Fruit fly (Drosophila melanogaster) whole organism, embryonic: Measurements from ENCODE around the gene Amacr.

Experiments
- Asciz ChIP-seq: fragments of 200-800 bp; sonication (Bioruptor generic); optimal IDR thresholded peaks from 2 replicates; lab custom pipeline; 2017; ENCODE audit warnings: missing biosample characterization, mild to moderate bottlenecking, missing genetic modification characterization, missing genetic modification reagents
- CG11398 ChIP-seq: fragments of 200-800 bp; sonication (Bioruptor generic); optimal IDR thresholded peaks from 2 replicates; lab custom pipeline; 2016; ENCODE audit warnings: missing biosample characterization, missing genetic modification characterization
- CG12071 ChIP-seq: fragments of 200-800 bp; sonication (Bioruptor generic); optimal IDR thresholded peaks from 3 replicates; lab custom pipeline; 2018; ENCODE audit warnings: missing biosample characterization, mild to moderate bottlenecking, missing genetic modification characterization
- CG14050 ChIP-seq: fragments of 200-800 bp; sonication (Bioruptor generic); IDR thresholded peaks from 3 replicates; pipeline ENCODE4 v1.3.6; 2022; ENCODE audit warnings: missing biosample characterization, missing genetic modification characterization
- CG14965 ChIP-seq: fragments of 200-800 bp; sonication (Bioruptor generic); optimal IDR thresholded peaks from 2 replicates; lab custom pipeline; 2016; ENCODE audit warnings: missing biosample characterization, missing genetic modification characterization, borderline replicate concordance
- CG15601 ChIP-seq: fragments of 200-800 bp; sonication (Bioruptor generic); optimal IDR thresholded peaks from 3 replicates; lab custom pipeline; 2019; ENCODE audit warnings: missing biosample characterization, mild to moderate bottlenecking, missing genetic modification characterization, moderate library complexity
- CG1602 ChIP-seq: fragments of 200-800 bp; sonication (Bioruptor generic); optimal IDR thresholded peaks from 3 replicates; lab custom pipeline; 2016; ENCODE audit warnings: missing biosample characterization, missing genetic modification characterization
- CG31365 ChIP-seq: fragments of 200-800 bp; sonication (Bioruptor generic); optimal IDR thresholded peaks from 2 replicates; lab custom pipeline; 2018; ENCODE audit warnings: missing biosample characterization, mild to moderate bottlenecking, missing genetic modification characterization
- CG32772 ChIP-seq: fragments of 200-800 bp; sonication (Bioruptor generic); IDR thresholded peaks from 2 replicates; pipeline ENCODE4 v1.3.6; 2022; ENCODE audit warnings: missing biosample characterization, missing genetic modification characterization
- CG34224 ChIP-seq: fragments of 200-800 bp; sonication (Bioruptor generic); IDR thresholded peaks from 3 replicates; pipeline ENCODE4 v1.3.6; 2022; ENCODE audit warnings: missing biosample characterization, missing genetic modification characterization; ENCODE audit not compliant: partially characterized antibody
- CG4360 ChIP-seq: fragments of 200-800 bp; sonication (Bioruptor generic); IDR thresholded peaks from 2 replicates; pipeline ENCODE4 v1.3.6; 2022; ENCODE audit warnings: missing biosample characterization, missing genetic modification characterization
- CG6765 ChIP-seq: fragments of 200-800 bp; sonication (Bioruptor generic); optimal IDR thresholded peaks from 3 replicates; lab custom pipeline; 2017; ENCODE audit warnings: missing biosample characterization, mild to moderate bottlenecking, missing genetic modification characterization
- CG6791 ChIP-seq: fragments of 200-800 bp; sonication (Bioruptor generic); IDR thresholded peaks from 3 replicates; pipeline ENCODE4 v1.3.6; 2022; ENCODE audit warnings: missing biosample characterization, missing genetic modification characterization; ENCODE audit not compliant: partially characterized antibody
- CG6854 ChIP-seq: fragments of 200-800 bp; sonication (Bioruptor generic); optimal IDR thresholded peaks from 3 replicates; lab custom pipeline; 2017; ENCODE audit warnings: missing biosample characterization, mild to moderate bottlenecking, missing genetic modification characterization
- CG9727 ChIP-seq: fragments of 200-800 bp; sonication (Bioruptor generic); optimal IDR thresholded peaks from 3 replicates; lab custom pipeline; 2017; ENCODE audit warnings: missing biosample characterization, mild to moderate bottlenecking, missing genetic modification characterization
- CG9932 ChIP-seq: fragments of 200-800 bp; sonication (Bioruptor generic); IDR thresholded peaks from 2 replicates; pipeline ENCODE4 v1.3.6; 2022; ENCODE audit warnings: missing biosample characterization, missing genetic modification characterization
- CHES-1-like ChIP-seq: fragments of 200-800 bp; sonication (Bioruptor generic); optimal IDR thresholded peaks from 2 replicates; lab custom pipeline; 2016; ENCODE audit warnings: missing biosample characterization, missing genetic modification characterization
- CoRest ChIP-seq: fragments of 200-800 bp; sonication (Bioruptor generic); optimal IDR thresholded peaks from 3 replicates; lab custom pipeline; 2018; ENCODE audit warnings: missing biosample characterization, mild to moderate bottlenecking, missing genetic modification characterization, moderate library complexity
- Dp ChIP-seq: fragments of 200-800 bp; sonication (Bioruptor generic); optimal IDR thresholded peaks from 2 replicates; lab custom pipeline; 2018; ENCODE audit warnings: missing biosample characterization, mild to moderate bottlenecking, missing genetic modification characterization, moderate library complexity
- Hey ChIP-seq: fragments of 200-800 bp; sonication (Bioruptor generic); optimal IDR thresholded peaks from 3 replicates; lab custom pipeline; 2018; ENCODE audit warnings: missing biosample characterization, mild to moderate bottlenecking, missing genetic modification characterization
- Spps ChIP-seq: fragments of 200-800 bp; sonication (Bioruptor generic); optimal IDR thresholded peaks from 2 replicates; lab custom pipeline; 2018; ENCODE audit warnings: missing biosample characterization, mild to moderate bottlenecking, missing genetic modification characterization
- Sry-β ChIP-seq: fragments of 200-800 bp; sonication (Bioruptor generic); optimal IDR thresholded peaks from 2 replicates; lab custom pipeline; 2018; ENCODE audit warnings: missing biosample characterization, mild to moderate bottlenecking, missing genetic modification characterization, moderate library complexity
- Stat92E ChIP-seq, 3 experiments: fragments of >200 bp in 2 of 3; fragments of 200-800 bp in 1 of 3; sonication (Bioruptor generic) in 1 of 3; optimal IDR thresholded peaks; 2 replicates each; lab custom pipeline; 2017 to 2019; ENCODE audit warnings: missing biosample characterization in 3 of 3, missing genetic modification characterization in 3 of 3, mild to moderate bottlenecking in 1 of 3, moderate library complexity in 1 of 3
- Tbp ChIP-seq: fragments of >200 bp; optimal IDR thresholded peaks from 2 replicates; lab custom pipeline; 2018; ENCODE audit warnings: missing biosample characterization, missing genetic modification characterization
- al ChIP-seq: fragments of 200-800 bp; sonication (Bioruptor generic); IDR thresholded peaks from 2 replicates; pipeline ENCODE4 v1.3.6; 2022; ENCODE audit warnings: missing biosample characterization, missing genetic modification characterization
- btn ChIP-seq: fragments of 200-800 bp; sonication (Bioruptor generic); optimal IDR thresholded peaks from 2 replicates; lab custom pipeline; 2016; ENCODE audit warnings: missing biosample characterization, missing genetic modification characterization
- cad ChIP-seq: fragments of >200 bp; optimal IDR thresholded peaks from 2 replicates; lab custom pipeline; 2017; ENCODE audit warnings: missing biosample characterization, missing genetic modification characterization
- cato ChIP-seq: fragments of 200-800 bp; sonication (Bioruptor generic); optimal IDR thresholded peaks from 2 replicates; lab custom pipeline; 2016; ENCODE audit warnings: missing biosample characterization, missing genetic modification characterization, borderline replicate concordance
- chif ChIP-seq, 2 experiments: fragments of 200-800 bp; sonication (Bioruptor generic); optimal IDR thresholded peaks; 3 replicates each; lab custom pipeline; 2016; ENCODE audit warnings: missing biosample characterization in 2 of 2, missing genetic modification characterization in 2 of 2
- crp ChIP-seq, 2 experiments: fragments of 200-800 bp; sonication (Bioruptor generic); optimal IDR thresholded peaks; 2 replicates in 1 of 2; 3 replicates in 1 of 2; lab custom pipeline; 2017; ENCODE audit warnings: missing biosample characterization in 2 of 2, missing genetic modification characterization in 2 of 2, mild to moderate bottlenecking in 1 of 2, moderate library complexity in 1 of 2
- dmrt11E ChIP-seq: fragments of 200-800 bp; sonication (Bioruptor generic); optimal IDR thresholded peaks from 3 replicates; lab custom pipeline; 2018; ENCODE audit warnings: missing biosample characterization, mild to moderate bottlenecking, missing genetic modification characterization, moderate library complexity
- emc ChIP-seq: fragments of 200-800 bp; sonication (Bioruptor generic); optimal IDR thresholded peaks from 2 replicates; lab custom pipeline; 2016; ENCODE audit warnings: missing biosample characterization, missing genetic modification characterization
- exex ChIP-seq: fragments of 200-800 bp; sonication (Bioruptor generic); optimal IDR thresholded peaks from 4 replicates; lab custom pipeline; 2018; ENCODE audit warnings: missing biosample characterization, mild to moderate bottlenecking, missing genetic modification characterization, moderate library complexity
- eyg ChIP-seq: fragments of 200-800 bp; sonication (Bioruptor generic); optimal IDR thresholded peaks from 3 replicates; lab custom pipeline; 2016; ENCODE audit warnings: missing biosample characterization, missing genetic modification characterization
- fd96Cb ChIP-seq: fragments of 200-800 bp; sonication (Bioruptor generic); optimal IDR thresholded peaks from 2 replicates; lab custom pipeline; 2018; ENCODE audit warnings: missing biosample characterization, mild to moderate bottlenecking, missing genetic modification characterization, moderate library complexity
- gsb-n ChIP-seq: fragments of 200-800 bp; sonication (Bioruptor generic); optimal IDR thresholded peaks from 3 replicates; lab custom pipeline; 2018; ENCODE audit warnings: missing biosample characterization, mild to moderate bottlenecking, missing genetic modification characterization
- ind ChIP-seq: fragments of 200-800 bp; sonication (Bioruptor generic); optimal IDR thresholded peaks from 3 replicates; lab custom pipeline; 2016; ENCODE audit warnings: missing biosample characterization, missing genetic modification characterization
- nmo ChIP-seq: fragments of 200-800 bp; sonication (Bioruptor generic); optimal IDR thresholded peaks from 2 replicates; lab custom pipeline; 2018; ENCODE audit warnings: missing biosample characterization, mild to moderate bottlenecking, missing genetic modification characterization, moderate library complexity
- sc ChIP-seq, 3 experiments: fragments of >200 bp in 2 of 3; fragments of 200-800 bp in 1 of 3; sonication (Bioruptor generic) in 1 of 3; optimal IDR thresholded peaks; 2 replicates in 2 of 3; 3 replicates in 1 of 3; lab custom pipeline; 2017; ENCODE audit warnings: mild to moderate bottlenecking in 1 of 3, missing biosample characterization in 1 of 3, missing genetic modification characterization in 1 of 3, missing genetic modification reagents in 1 of 3
- seq ChIP-seq: fragments of 200-800 bp; sonication (Bioruptor generic); IDR thresholded peaks from 2 replicates; pipeline ENCODE4 v1.3.6; 2022; ENCODE audit warnings: missing biosample characterization, missing genetic modification characterization
- sim ChIP-seq: fragments of 200-800 bp; sonication (Bioruptor generic); IDR thresholded peaks from 2 replicates; pipeline ENCODE4 v1.3.6; 2022; ENCODE audit warnings: missing biosample characterization, missing genetic modification characterization
- slbo ChIP-seq: fragments of 200-800 bp; sonication (Bioruptor generic); IDR thresholded peaks from 2 replicates; pipeline ENCODE4 v1.3.6; 2022; ENCODE audit warnings: missing biosample characterization, missing genetic modification characterization
- sug ChIP-seq: fragments of 200-800 bp; optimal IDR thresholded peaks from 2 replicates; lab custom pipeline; 2019; ENCODE audit warnings: missing biosample characterization, mild to moderate bottlenecking, missing genetic modification characterization, moderate library complexity
- vfl ChIP-seq: fragments of 200-800 bp; sonication (Bioruptor generic); optimal IDR thresholded peaks from 2 replicates; lab custom pipeline; 2016; ENCODE audit warnings: missing biosample characterization, missing genetic modification characterization
- z ChIP-seq: fragments of 200-800 bp; sonication (Bioruptor generic); IDR thresholded peaks from 3 replicates; pipeline ENCODE4 v1.3.6; 2022; ENCODE audit warnings: missing biosample characterization, missing genetic modification characterization

Amacr gene

dm6 chr2L:20787271-20787791 is 35.2 kb upstream of the Amacr start, which contains the start of gene Pomp (continued):
- TF ChIP-seq btn (GFP tag; lab: Kevin White, UChicago) (no peak), CG15601 (peak; percentile 74), dmrt11E (tag; lab: Kevin White, UChicago) (peak; percentile 80), CG9727 (GFP tag; lab: Kevin White, UChicago) (peak; percentile 86), CHES-1-like (GFP tag; lab: Kevin White, UChicago) (peak; percentile 81), Spps (peak; percentile 73), CoRest (tag; lab: Kevin White, UChicago) (peak; percentile 77), z (no peak), Asciz (peak; percentile 86), CG14050 (GFP tag; lab: Robert Waterston, UW) (peak; percentile 84), CG31365 (tag; lab: Kevin White, UChicago) (peak; percentile 59), ind (GFP tag; lab: Kevin White, UChicago) (peak; percentile 91), CG6791 (GFP tag; lab: Robert Waterston, UW) (peak; percentile 53; the same call in 2 of the 3 replicates), crp (GFP tag; optimal IDR thresholded peaks at IDR 0.05; lab: Kevin White, UChicago) (peak in 1 of 2 experiments; percentile 26), Stat92E (GFP tag; optimal IDR thresholded peaks at IDR 0.05; lab: Kevin White, UChicago) (peak in 1 of 3 experiments; percentile 47), slbo (GFP tag; lab: Robert Waterston, UW) (peak; percentile 90), vfl (GFP tag; lab: Kevin White, UChicago) (peak; percentile 74), emc (GFP tag; lab: Kevin White, UChicago) (peak; percentile 19), CG14965 (no peak), CG6854 (GFP tag; lab: Kevin White, UChicago) (peak; percentile 67), sug (tag; lab: Kevin White, UChicago) (peak; percentile 44), eyg (GFP tag; lab: Kevin White, UChicago) (peak; percentile 2), al (GFP tag; lab: Robert Waterston, UW) (peak; percentile 78), CG32772 (GFP tag; lab: Robert Waterston, UW) (peak; percentile 76), CG9932 (GFP tag; lab: Robert Waterston, UW) (peak; percentile 85), nmo (GFP tag; lab: Kevin White, UChicago) (peak; percentile 89), seq (peak; percentile 74), CG12071 (peak; percentile 86), cad (GFP tag; lab: Kevin White, UChicago) (no peak), CG11398 (no peak), CG34224 (GFP tag; lab: Robert Waterston, UW) (peak; percentile 72), fd96Cb (peak; percentile 88), sim (GFP tag; lab: Robert Waterston, UW) (peak; percentile 80), chif (GFP tag; optimal IDR thresholded peaks at IDR 0.05; lab: Kevin White, UChicago) (peak; percentile 39 to 61), Sry-β (no peak), CG4360 (GFP tag; lab: Robert Waterston, UW) (peak; percentile 67), Tbp (GFP tag; lab: Kevin White, UChicago) (no peak)

DNA sequence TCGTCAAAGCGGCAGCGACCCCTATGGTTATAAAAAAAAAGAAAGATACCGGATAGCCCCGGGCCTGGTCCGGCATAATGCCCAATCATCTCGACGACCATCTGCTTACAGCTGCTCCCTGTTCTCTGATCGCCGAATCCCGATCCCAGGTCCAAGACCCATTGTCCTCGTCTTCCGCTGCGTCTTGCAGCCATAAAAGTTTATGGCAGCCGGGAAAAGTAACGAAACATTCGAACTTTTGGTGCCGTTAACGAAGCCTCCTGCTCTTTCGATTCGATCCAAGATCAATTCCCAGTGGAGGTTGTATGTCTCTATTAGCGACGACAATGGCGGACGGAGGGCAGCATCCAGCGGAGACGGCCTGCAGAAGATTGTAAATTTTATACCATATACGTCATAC is 33.2 kb upstream of the Amacr start:
- peak; percentile 95 for TF ChIP-seq cad (GFP tag; lab: Kevin White, UChicago)
- TF ChIP-seq CG6765 (GFP tag; lab: Kevin White, UChicago): no peak

- TF ChIP-seq sc (optimal IDR thresholded peaks at IDR 0.05; lab: Kevin White, UChicago) (no peak), sc (GFP tag; optimal IDR thresholded peaks at IDR 0.05; lab: Kevin White, UChicago) (no peak), Dp (GFP tag; lab: Kevin White, UChicago) (no peak), exex (tag; lab: Kevin White, UChicago) (peak; percentile 52), cad (GFP tag; lab: Kevin White, UChicago) (no peak), sug (tag; lab: Kevin White, UChicago) (peak; percentile 16), Hey (peak; percentile 5), CG1602 (GFP tag; lab: Kevin White, UChicago) (no peak), gsb-n (tag; lab: Kevin White, UChicago) (no peak), cato (no peak)
- TF ChIP-seq, all 482 proteins: peak for 3
These were observed 31.8 kb upstream of the Amacr start for dm6 chr2L:20783908-20784307.
